Fruit fly (Drosophila melanogaster) whole organism, embryonic: ENCODE data around the gene HP1c.
A peak's percentile ranks its signal among the peaks of the same experiment; 100 is the strongest.

ENCODE experiments used
- Atf3 ChIP-seq: fragments of 200-800 bp; sonication (Bioruptor generic); optimal IDR thresholded peaks from 3 replicates; lab custom pipeline; 2016; ENCODE audit warnings: missing biosample characterization, missing genetic modification characterization
- CG10431 ChIP-seq: fragments of 200-800 bp; sonication (Bioruptor generic); optimal IDR thresholded peaks from 3 replicates; lab custom pipeline; 2018; ENCODE audit warnings: missing biosample characterization, mild to moderate bottlenecking, missing genetic modification characterization
- CG12659 ChIP-seq: fragments of 200-800 bp; sonication (Bioruptor generic); optimal IDR thresholded peaks from 3 replicates; lab custom pipeline; 2017; ENCODE audit warnings: mild to moderate bottlenecking, missing biosample characterization, missing genetic modification reagents, missing genetic modification characterization
- CG13296 ChIP-seq: fragments of 200-800 bp; sonication (Bioruptor generic); optimal IDR thresholded peaks from 3 replicates; lab custom pipeline; 2018; ENCODE audit warnings: missing biosample characterization, mild to moderate bottlenecking, missing genetic modification characterization
- CG1603 ChIP-seq: fragments of 200-800 bp; sonication (Bioruptor generic); optimal IDR thresholded peaks from 2 replicates; lab custom pipeline; 2019; ENCODE audit warnings: missing biosample characterization, mild to moderate bottlenecking, missing genetic modification characterization, moderate library complexity
- CG16779 ChIP-seq: fragments of 200-800 bp; sonication (Bioruptor generic); IDR thresholded peaks from 2 replicates; pipeline ENCODE4 v1.3.6; 2022; ENCODE audit warnings: missing biosample characterization, missing genetic modification characterization
- CG17186 ChIP-seq: fragments of 200-800 bp; sonication (Bioruptor generic); optimal IDR thresholded peaks from 3 replicates; lab custom pipeline; 2017; ENCODE audit warnings: missing biosample characterization, missing genetic modification reagents, missing genetic modification characterization
- CG17359 ChIP-seq: fragments of 200-800 bp; sonication (Bioruptor generic); optimal IDR thresholded peaks from 3 replicates; lab custom pipeline; 2018; ENCODE audit warnings: missing biosample characterization, mild to moderate bottlenecking, missing genetic modification characterization, moderate library complexity
- CG32772 ChIP-seq: fragments of 200-800 bp; sonication (Bioruptor generic); IDR thresholded peaks from 2 replicates; pipeline ENCODE4 v1.3.6; 2022; ENCODE audit warnings: missing biosample characterization, missing genetic modification characterization
- CG4617 ChIP-seq: fragments of 200-800 bp; sonication (Bioruptor generic); optimal IDR thresholded peaks from 3 replicates; lab custom pipeline; 2016; ENCODE audit warnings: missing biosample characterization, missing genetic modification characterization, borderline replicate concordance
- CG4854 ChIP-seq: fragments of 200-800 bp; sonication (Bioruptor generic); optimal IDR thresholded peaks from 2 replicates; lab custom pipeline; 2016; ENCODE audit warnings: missing biosample characterization, missing genetic modification characterization, inconsistent platforms
- CG7271 ChIP-seq: fragments of 200-800 bp; sonication (Bioruptor generic); optimal IDR thresholded peaks from 2 replicates; lab custom pipeline; 2018; ENCODE audit warnings: missing biosample characterization, mild to moderate bottlenecking, missing genetic modification characterization, moderate library complexity
- CG7357 ChIP-seq: fragments of 200-800 bp; sonication (Bioruptor generic); IDR thresholded peaks from 3 replicates; pipeline ENCODE4 v1.3.6; 2022; ENCODE audit warnings: missing biosample characterization, missing genetic modification characterization
- CG7963 ChIP-seq: fragments of 200-800 bp; sonication (Bioruptor generic); IDR thresholded peaks from 3 replicates; pipeline ENCODE4 v1.3.6; 2022; ENCODE audit warnings: missing biosample characterization, missing genetic modification characterization; ENCODE audit not compliant: partially characterized antibody
- Camta ChIP-seq: fragments of 200-800 bp; sonication (Bioruptor generic); optimal IDR thresholded peaks from 2 replicates; lab custom pipeline; 2016; ENCODE audit warnings: missing biosample characterization, missing genetic modification characterization
- Dbx ChIP-seq: fragments of 200-800 bp; sonication (Bioruptor generic); IDR thresholded peaks from 3 replicates; pipeline ENCODE4 v1.3.6; 2022; ENCODE audit warnings: missing biosample characterization, missing genetic modification characterization
- Dek ChIP-seq: fragments of 200-800 bp; sonication (Bioruptor generic); optimal IDR thresholded peaks from 3 replicates; lab custom pipeline; 2019; ENCODE audit warnings: missing biosample characterization, mild to moderate bottlenecking, missing genetic modification characterization, moderate library complexity
- GATAe ChIP-seq: fragments of 200-800 bp; sonication (Bioruptor generic); conservative IDR thresholded peaks from 2 replicates; pipeline ENCODE4 v1.3.6; 2022; ENCODE audit warnings: missing biosample characterization, missing genetic modification characterization
- H15 ChIP-seq: fragments of 200-800 bp; sonication (Bioruptor generic); IDR thresholded peaks from 3 replicates; pipeline ENCODE4 v1.3.6; 2022; ENCODE audit warnings: missing biosample characterization, missing genetic modification characterization
- HLH4C ChIP-seq: fragments of 200-800 bp; sonication (Bioruptor generic); IDR thresholded peaks from 3 replicates; pipeline ENCODE4 v1.3.6; 2022; ENCODE audit warnings: missing biosample characterization, missing genetic modification characterization; ENCODE audit not compliant: partially characterized antibody
- Hr78 ChIP-seq, 2 experiments: fragments of 200-800 bp in 1 of 2; fragments of >200 bp in 1 of 2; sonication (Bioruptor generic) in 1 of 2; optimal IDR thresholded peaks; 2 replicates each; lab custom pipeline; 2017 to 2019; ENCODE audit warnings: missing biosample characterization in 2 of 2, missing genetic modification characterization in 2 of 2, mild to moderate bottlenecking in 1 of 2, moderate library complexity in 1 of 2
- Lhr ChIP-seq: fragments of 200-800 bp; sonication (Bioruptor generic); optimal IDR thresholded peaks from 3 replicates; lab custom pipeline; 2017; ENCODE audit warnings: mild to moderate bottlenecking, missing biosample characterization, missing genetic modification reagents, missing genetic modification characterization
- Med ChIP-seq: fragments of 200-800 bp; sonication (Bioruptor generic); peaks from one replicate; lab custom pipeline; 2016; ENCODE audit warnings: missing biosample characterization, missing genetic modification characterization, mild to moderate bottlenecking, inconsistent platforms, moderate library complexity
- Myb ChIP-seq: fragments of 200-800 bp; sonication (Bioruptor generic); optimal IDR thresholded peaks from 2 replicates; lab custom pipeline; 2016; ENCODE audit warnings: missing biosample characterization, missing genetic modification characterization
- Scr ChIP-seq: fragments of 200-800 bp; sonication (Bioruptor generic); IDR thresholded peaks from 2 replicates; pipeline ENCODE4 v1.3.6; 2022; ENCODE audit warnings: missing biosample characterization, missing genetic modification characterization; ENCODE audit not compliant: partially characterized antibody
- Taf1 ChIP-seq: fragments of 200-800 bp; sonication (Bioruptor generic); IDR thresholded peaks from 2 replicates; pipeline ENCODE4 v1.3.6; 2022; ENCODE audit warnings: missing biosample characterization, missing genetic modification characterization
- az2 ChIP-seq: fragments of 200-800 bp; sonication (Bioruptor generic); optimal IDR thresholded peaks from 3 replicates; lab custom pipeline; 2016; ENCODE audit warnings: missing biosample characterization, missing genetic modification characterization
- bigmax ChIP-seq: fragments of 200-800 bp; sonication (Bioruptor generic); optimal IDR thresholded peaks from 2 replicates; lab custom pipeline; 2018; ENCODE audit warnings: missing biosample characterization, mild to moderate bottlenecking, missing genetic modification characterization
- chinmo ChIP-seq: fragments of 200-800 bp; sonication (Bioruptor generic); IDR thresholded peaks from 4 replicates; pipeline ENCODE4 v1.3.6; 2022; ENCODE audit warnings: missing biosample characterization, missing genetic modification characterization; ENCODE audit not compliant: partially characterized antibody
- chm ChIP-seq: fragments of 200-800 bp; sonication (Bioruptor generic); IDR thresholded peaks from 2 replicates; pipeline ENCODE4 v1.3.6; 2022; ENCODE audit warnings: missing biosample characterization, missing genetic modification characterization
- emc ChIP-seq: fragments of 200-800 bp; sonication (Bioruptor generic); optimal IDR thresholded peaks from 2 replicates; lab custom pipeline; 2016; ENCODE audit warnings: missing biosample characterization, missing genetic modification characterization
- eyg ChIP-seq: fragments of 200-800 bp; sonication (Bioruptor generic); optimal IDR thresholded peaks from 3 replicates; lab custom pipeline; 2016; ENCODE audit warnings: missing biosample characterization, missing genetic modification characterization
- gfzf ChIP-seq: fragments of 200-800 bp; sonication (Bioruptor generic); optimal IDR thresholded peaks from 2 replicates; lab custom pipeline; 2016; ENCODE audit warnings: missing biosample characterization, mild to moderate bottlenecking, missing genetic modification characterization, moderate library complexity
- grau ChIP-seq: fragments of 200-800 bp; optimal IDR thresholded peaks from 3 replicates; lab custom pipeline; 2019; ENCODE audit warnings: missing biosample characterization, mild to moderate bottlenecking, missing genetic modification characterization, moderate library complexity
- ind ChIP-seq: fragments of 200-800 bp; sonication (Bioruptor generic); optimal IDR thresholded peaks from 3 replicates; lab custom pipeline; 2016; ENCODE audit warnings: missing biosample characterization, missing genetic modification characterization
- lmd ChIP-seq: fragments of 200-800 bp; sonication (Bioruptor generic); IDR thresholded peaks from 2 replicates; pipeline ENCODE4 v1.3.6; 2022; ENCODE audit warnings: missing biosample characterization, missing genetic modification characterization
- lov ChIP-seq, 2 experiments: fragments of 200-800 bp in 1 of 2; fragments of >200 bp in 1 of 2; sonication (Bioruptor generic) in 1 of 2; IDR thresholded peaks in 1 of 2; optimal IDR thresholded peaks in 1 of 2; 2 replicates in 1 of 2; 3 replicates in 1 of 2; pipeline versions ENCODE4 v1.3.6 to Lab custom; 2017 to 2022; ENCODE audit warnings: missing biosample characterization in 1 of 2, missing genetic modification characterization in 1 of 2
- pzg ChIP-seq: fragments of 200-800 bp; sonication (Bioruptor generic); optimal IDR thresholded peaks from 3 replicates; lab custom pipeline; 2018; ENCODE audit warnings: missing biosample characterization, mild to moderate bottlenecking, missing genetic modification characterization, moderate library complexity
- repo ChIP-seq: fragments of 200-800 bp; sonication (Bioruptor generic); optimal IDR thresholded peaks from 2 replicates; lab custom pipeline; 2016; ENCODE audit warnings: missing biosample characterization, missing genetic modification characterization
- row ChIP-seq: fragments of 200-800 bp; sonication (Bioruptor generic); IDR thresholded peaks from 3 replicates; pipeline ENCODE4 v1.3.6; 2022; ENCODE audit warnings: missing biosample characterization, missing genetic modification characterization
- stwl ChIP-seq: fragments of 200-800 bp; sonication (Bioruptor generic); optimal IDR thresholded peaks from 3 replicates; lab custom pipeline; 2018; ENCODE audit warnings: missing biosample characterization, mild to moderate bottlenecking, missing genetic modification characterization, moderate library complexity
- tll ChIP-seq, 2 experiments: fragments of 200-800 bp in 1 of 2; fragments of >200 bp in 1 of 2; sonication (Bioruptor generic) in 1 of 2; optimal IDR thresholded peaks; 2 replicates each; lab custom pipeline; 2017 to 2019; ENCODE audit warnings: missing biosample characterization in 2 of 2, missing genetic modification characterization in 2 of 2, mild to moderate bottlenecking in 1 of 2, moderate library complexity in 1 of 2
- trem ChIP-seq: fragments of 200-800 bp; optimal IDR thresholded peaks from 3 replicates; lab custom pipeline; 2019; ENCODE audit warnings: missing biosample characterization, mild to moderate bottlenecking, missing genetic modification characterization, moderate library complexity
- tup ChIP-seq: fragments of 200-800 bp; sonication (Bioruptor generic); optimal IDR thresholded peaks from 2 replicates; lab custom pipeline; 2016; ENCODE audit warnings: missing biosample characterization, mild to moderate bottlenecking, missing genetic modification characterization, moderate library complexity
- vnd ChIP-seq: fragments of 200-800 bp; sonication (Bioruptor generic); IDR thresholded peaks from 3 replicates; pipeline ENCODE4 v1.3.6; 2022; ENCODE audit warnings: missing biosample characterization, missing genetic modification characterization; ENCODE audit not compliant: partially characterized antibody
- vvl ChIP-seq: fragments of 200-800 bp; sonication (Bioruptor generic); IDR thresholded peaks from 2 replicates; pipeline ENCODE4 v1.3.6; 2022; ENCODE audit warnings: missing biosample characterization, missing genetic modification characterization
- zen2 ChIP-seq: fragments of 200-800 bp; sonication (Bioruptor generic); IDR thresholded peaks from 3 replicates; pipeline ENCODE4 v1.3.6; 2022; ENCODE audit warnings: missing biosample characterization, missing genetic modification characterization; ENCODE audit not compliant: partially characterized antibody
- zf30C ChIP-seq: fragments of 200-800 bp; sonication (Bioruptor generic); optimal IDR thresholded peaks from 3 replicates; lab custom pipeline; 2018; ENCODE audit warnings: missing biosample characterization, mild to moderate bottlenecking, missing genetic modification characterization

Gene HP1c

DNA sequence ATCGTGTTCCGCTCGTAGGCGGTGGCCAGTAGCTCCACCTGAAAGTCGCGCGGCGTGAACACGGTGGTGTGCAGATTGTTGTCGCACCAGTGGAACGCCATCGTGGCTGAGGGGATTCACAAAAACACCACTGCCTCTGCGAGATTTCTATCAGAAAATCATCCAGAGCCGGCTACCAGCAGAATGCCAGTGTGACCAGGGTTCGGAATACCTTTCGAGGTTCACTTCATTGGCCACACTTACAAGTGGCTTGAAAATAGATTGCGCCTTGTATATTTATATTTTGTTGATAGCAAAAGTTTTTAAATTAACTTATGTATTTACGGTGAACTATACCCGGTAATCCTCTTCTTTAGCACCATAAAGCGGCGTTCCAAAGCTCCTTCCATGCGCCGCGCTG, 4.5 kb upstream of the HP1c start, which contains the start of the genes Dcr-1 and CG6985 (continued):
- TF ChIP-seq CG17359 (tag; lab: Kevin White, UChicago) (no peak), Dbx (GFP tag; lab: Robert Waterston, UW) (no peak), zen2 (0 out of 3 replicates have a peak, but pooled peaks have one; percentile 20), eyg (GFP tag; lab: Kevin White, UChicago) (no peak), GATAe (no peak), row (GFP tag; lab: Robert Waterston, UW) (no peak), vnd (GFP tag; lab: Robert Waterston, UW) (peak; percentile 29; the same call in 1 of the 3 replicates), Atf3 (GFP tag; lab: Kevin White, UChicago) (no peak), CG4854 (no peak), emc (no peak), CG12659 (no peak), CG4617 (GFP tag; lab: Kevin White, UChicago) (peak; percentile 56), gfzf (GFP tag; lab: Kevin White, UChicago) (peak; percentile 69), lov (optimal IDR thresholded peaks at IDR 0.05; lab: Kevin White, UChicago) (no peak), lov (GFP tag; IDR thresholded peaks at IDR 0.05; lab: Robert Waterston, UW) (no peak)

DNA sequence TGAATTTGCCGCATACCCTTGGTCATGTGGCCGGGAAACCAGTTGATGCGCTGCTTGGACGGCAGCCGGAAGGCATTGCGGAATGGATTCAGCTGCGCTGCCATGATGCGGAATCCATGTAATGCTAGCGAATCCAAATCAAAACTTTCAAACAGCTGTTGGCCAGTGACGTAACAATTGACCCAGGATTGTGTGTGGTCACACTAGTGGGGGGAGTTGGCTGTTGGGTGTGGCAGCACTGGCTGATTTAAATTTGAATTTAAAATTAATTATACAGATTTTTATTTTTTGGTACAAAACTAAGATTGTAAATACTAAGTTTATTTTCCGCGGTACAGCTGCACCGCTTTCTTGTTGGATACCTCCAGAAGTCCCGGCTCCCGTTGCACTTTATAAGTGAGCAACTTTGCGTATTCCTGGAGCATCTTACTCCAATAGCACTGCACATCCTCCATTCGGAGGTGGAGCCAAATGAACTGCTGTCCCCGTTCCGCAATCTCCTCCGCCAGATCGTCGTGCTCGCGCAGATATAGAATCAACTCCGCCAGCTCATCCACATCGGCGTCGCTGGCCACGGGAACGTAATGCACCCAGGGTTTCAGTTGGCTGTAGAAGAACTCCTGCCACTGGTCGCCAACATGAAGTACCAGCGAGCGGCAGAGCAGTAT, 2.1 kb downstream of the HP1c start, which contains the start of gene CG17141:
Gene CG17141 (minus strand): TSS at position 177 of the 668 bp plus-strand sequence.
- TF ChIP-seq CG13296 (GFP tag; lab: Kevin White, UChicago) (no peak), CG7357 (GFP tag; lab: Robert Waterston, UW) (no peak), Lhr (no peak), pzg (GFP tag; lab: Kevin White, UChicago) (peak; percentile 90), tup (no peak), chm (GFP tag; lab: Robert Waterston, UW) (peak; percentile 30; the same call in 1 of the 2 replicates), trem (peak; percentile 36), CG16779 (GFP tag; lab: Robert Waterston, UW) (no peak), bigmax (GFP tag; lab: Kevin White, UChicago) (no peak), Med (GFP tag; lab: Kevin White, UChicago) (peak; percentile 73), Hr78 (GFP tag; optimal IDR thresholded peaks at IDR 0.05; lab: Kevin White, UChicago) (no peak), CG7963 (no peak), Dek (tag; lab: Kevin White, UChicago) (no peak), CG32772 (GFP tag; lab: Robert Waterston, UW) (no peak), ind (no peak), CG10431 (GFP tag; lab: Kevin White, UChicago) (peak; percentile 9), tll (GFP tag; optimal IDR thresholded peaks at IDR 0.05; lab: Kevin White, UChicago) (no peak), Taf1 (GFP tag; lab: Robert Waterston, UW) (no peak), vvl (peak; percentile 83), Scr (peak; percentile 31; the same call in 1 of the 2 replicates), zf30C (GFP tag; lab: Kevin White, UChicago) (no peak), Myb (GFP tag; lab: Kevin White, UChicago) (peak; percentile 87), stwl (peak; percentile 26), chinmo (GFP tag; lab: Robert Waterston, UW) (0 out of 4 replicates have a peak, but pooled peaks have one; percentile 20), lmd (no peak), Camta (GFP tag; lab: Kevin White, UChicago) (no peak), repo (no peak), CG7271 (tag; lab: Kevin White, UChicago) (no peak), grau (tag; lab: Kevin White, UChicago) (no peak), H15 (GFP tag; lab: Robert Waterston, UW) (no peak), az2 (GFP tag; lab: Kevin White, UChicago) (no peak), CG1603 (tag; lab: Kevin White, UChicago) (peak; percentile 57), CG17186 (GFP tag; lab: Kevin White, UChicago) (peak; percentile 50), HLH4C (GFP tag; lab: Robert Waterston, UW) (peak; percentile 22; the same call in 1 of the 3 replicates)
